Worm (Caenorhabditis elegans) whole organism, midembryonic: Measurements from ENCODE around the gene F53C3.4.

ENCODE experiments used
- T22C8.4 ChIP-seq: fragments of 200-800 bp; sonication (Bioruptor generic); IDR thresholded peaks from 2 replicates; pipeline ENCODE4 v1.3.6; 2022; ENCODE audit warnings: missing genetic modification characterization, missing compliant biosample characterization
- cog-1 ChIP-seq: sonication (generic microtip); optimal IDR thresholded peaks from 2 replicates; lab custom pipeline; 2016; ENCODE audit warnings: missing genetic modification characterization, missing compliant biosample characterization
- flt-1 ChIP-seq: fragments of 200-800 bp; sonication (Bioruptor generic); IDR thresholded peaks from 2 replicates; pipeline ENCODE4 v1.3.6; 2022; ENCODE audit warnings: missing genetic modification characterization, missing compliant biosample characterization
- klf-2 ChIP-seq: fragments of 200-800 bp; sonication (Bioruptor generic); conservative IDR thresholded peaks from 2 replicates; pipeline ENCODE4 v1.3.6; 2022; ENCODE audit warnings: missing genetic modification reagents, missing genetic modification characterization, missing compliant biosample characterization
- med-1 ChIP-seq: sonication (generic microtip); optimal IDR thresholded peaks from 2 replicates; lab custom pipeline; 2017; ENCODE audit warnings: missing genetic modification characterization, mild to moderate bottlenecking, missing compliant biosample characterization, antibody characterized with exemption, missing genetic modification reagents; ENCODE audit not compliant: insufficient read depth
- ref-1 ChIP-seq: fragments of 200-800 bp; sonication (Bioruptor generic); conservative IDR thresholded peaks from 2 replicates; pipeline ENCODE4 v1.3.6; 2022; ENCODE audit warnings: missing genetic modification reagents, missing genetic modification characterization, missing compliant biosample characterization
- tab-1 ChIP-seq: fragments of 200-800 bp; sonication (Bioruptor generic); IDR thresholded peaks from 2 replicates; pipeline ENCODE4 v1.3.6; 2022; ENCODE audit warnings: missing genetic modification characterization, missing compliant biosample characterization
- ztf-23 ChIP-seq: fragments of 200-800 bp; sonication (Bioruptor generic); IDR thresholded peaks from 2 replicates; pipeline ENCODE4 v1.3.6; 2022; ENCODE audit warnings: missing genetic modification reagents, missing genetic modification characterization, missing compliant biosample characterization

DNA sequence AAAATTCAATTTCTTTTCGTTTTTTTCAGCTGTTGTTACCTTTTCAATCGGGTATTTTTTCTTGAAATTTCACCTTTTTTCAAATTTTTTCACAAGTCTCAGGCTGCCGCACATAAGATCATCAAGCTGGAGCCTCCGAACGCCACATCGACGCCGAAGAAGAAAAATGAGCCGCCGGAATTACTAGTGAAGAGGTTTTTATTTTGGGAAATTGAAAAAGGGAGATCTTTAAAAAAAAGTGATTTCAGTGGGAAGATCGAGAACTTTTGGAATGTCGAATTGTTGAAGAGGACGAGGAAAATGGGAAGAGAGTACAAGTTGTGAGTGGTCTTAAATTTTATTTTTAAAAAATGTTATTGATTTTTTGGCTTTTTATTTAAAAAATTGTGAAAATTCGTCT, 48.9 kb downstream of the F53C3.4 start, which contains the start of gene sea-2:
- TF ChIP-seq ztf-23 (GFP tag; lab: Robert Waterston, UW) (no peak), med-1 (GFP tag; lab: Kevin White, UChicago) (no peak), flt-1 (GFP tag; lab: Robert Waterston, UW) (no peak), klf-2 (GFP tag; lab: Robert Waterston, UW) (no peak), cog-1 (tag; lab: Kevin White, UChicago) (no peak), tab-1 (GFP tag; lab: Robert Waterston, UW) (no peak), T22C8.4 (no peak), ref-1 (GFP tag; lab: Robert Waterston, UW) (no peak)
